Fruit fly (Drosophila melanogaster) S2 (cell line): ENCODE results near the gene CG43145.

Source experiments
- CG8478 ChIP-seq: fragments of >200 bp; optimal IDR thresholded peaks from 2 replicates; lab custom pipeline; 2018
- CTCF ChIP-seq, 2 experiments: fragments of >200 bp; optimal IDR thresholded peaks; 2 replicates each; lab custom pipeline; 2018

- TF ChIP-seq CTCF (optimal IDR thresholded peaks at IDR 0.05; lab: Kevin White, UChicago), result peak in 1 of 2 experiments; percentile 18
- no peak for TF ChIP-seq CG8478 (lab: Kevin White, UChicago)
These were observed 39.3 kb upstream of the CG43145 start, which contains the start of gene Drgx for dm6 chr2L:3662307-3662795.
